Fruit fly (Drosophila melanogaster) whole organism, embryonic: ENCODE measurements around the gene h-cup.

Experiments used
- Bgb ChIP-seq: fragments of 200-800 bp; sonication (Bioruptor generic); IDR thresholded peaks from 2 replicates; pipeline ENCODE4 v1.3.6; 2022; ENCODE audit warnings: missing biosample characterization, missing genetic modification characterization; ENCODE audit not compliant: partially characterized antibody
- C15 ChIP-seq: fragments of 200-800 bp; sonication (Bioruptor generic); IDR thresholded peaks from 3 replicates; pipeline ENCODE4 v1.3.6; 2022; ENCODE audit warnings: missing biosample characterization, missing genetic modification characterization
- CG10654 ChIP-seq: fragments of 200-800 bp; sonication (Bioruptor generic); optimal IDR thresholded peaks from 2 replicates; lab custom pipeline; 2016; ENCODE audit warnings: missing biosample characterization, missing genetic modification characterization
- CG11247 ChIP-seq: fragments of 200-800 bp; sonication (Bioruptor generic); IDR thresholded peaks from 2 replicates; pipeline ENCODE4 v1.3.6; 2022; ENCODE audit warnings: missing biosample characterization, missing genetic modification characterization
- CG11723 ChIP-seq: fragments of 200-800 bp; sonication (Bioruptor generic); optimal IDR thresholded peaks from 2 replicates; lab custom pipeline; 2017; ENCODE audit warnings: missing biosample characterization, mild to moderate bottlenecking, missing genetic modification characterization
- CG12219 ChIP-seq: fragments of 200-800 bp; sonication (Bioruptor generic); optimal IDR thresholded peaks from 3 replicates; lab custom pipeline; 2018; ENCODE audit warnings: missing biosample characterization, mild to moderate bottlenecking, missing genetic modification characterization
- CG14014 ChIP-seq: fragments of 200-800 bp; sonication (Bioruptor generic); IDR thresholded peaks from 2 replicates; pipeline ENCODE4 v1.3.6; 2022; ENCODE audit warnings: missing biosample characterization, missing genetic modification characterization
- CG15269 ChIP-seq: fragments of 200-800 bp; sonication (Bioruptor generic); optimal IDR thresholded peaks from 2 replicates; lab custom pipeline; 2018; ENCODE audit warnings: missing biosample characterization, mild to moderate bottlenecking, missing genetic modification characterization, moderate library complexity
- CG16863 ChIP-seq: fragments of 200-800 bp; sonication (Bioruptor generic); optimal IDR thresholded peaks from 3 replicates; lab custom pipeline; 2016; ENCODE audit warnings: missing biosample characterization, missing genetic modification characterization
- CG2199 ChIP-seq: fragments of 200-800 bp; sonication (Bioruptor generic); IDR thresholded peaks from 3 replicates; pipeline ENCODE4 v1.3.6; 2022; ENCODE audit warnings: missing biosample characterization, missing genetic modification characterization
- CG31224 ChIP-seq: fragments of 200-800 bp; sonication (Bioruptor generic); IDR thresholded peaks from 2 replicates; pipeline ENCODE4 v1.3.6; 2022; ENCODE audit warnings: missing biosample characterization, missing genetic modification characterization
- CG3726 ChIP-seq: fragments of 200-800 bp; sonication (Bioruptor generic); IDR thresholded peaks from 3 replicates; pipeline ENCODE4, ENCODE4 v1.3.6; 2022; ENCODE audit warnings: missing biosample characterization, missing genetic modification characterization
- CG4404 ChIP-seq: fragments of 200-800 bp; sonication (Bioruptor generic); IDR thresholded peaks from 2 replicates; pipeline ENCODE4 v1.3.6; 2022; ENCODE audit warnings: missing biosample characterization, missing genetic modification characterization
- CG6272 ChIP-seq: fragments of 200-800 bp; sonication (Bioruptor generic); IDR thresholded peaks from 2 replicates; pipeline ENCODE4 v1.3.6; 2022; ENCODE audit warnings: missing biosample characterization, missing genetic modification characterization
- CG6654 ChIP-seq: fragments of 200-800 bp; sonication (Bioruptor generic); optimal IDR thresholded peaks from 2 replicates; lab custom pipeline; 2017; ENCODE audit warnings: missing biosample characterization, mild to moderate bottlenecking, missing genetic modification characterization
- CG7745 ChIP-seq: fragments of 200-800 bp; sonication (Bioruptor generic); optimal IDR thresholded peaks from 2 replicates; lab custom pipeline; 2018; ENCODE audit warnings: missing biosample characterization, mild to moderate bottlenecking, missing genetic modification characterization, moderate library complexity
- CG7786 ChIP-seq: fragments of 200-800 bp; sonication (Bioruptor generic); optimal IDR thresholded peaks from 2 replicates; lab custom pipeline; 2016; ENCODE audit warnings: missing biosample characterization, missing genetic modification characterization
- CG8478 ChIP-seq: fragments of >200 bp; optimal IDR thresholded peaks from 2 replicates; lab custom pipeline; 2018
- CG8944 ChIP-seq: fragments of 200-800 bp; sonication (Bioruptor generic); optimal IDR thresholded peaks from 3 replicates; lab custom pipeline; 2016; ENCODE audit warnings: missing biosample characterization, missing genetic modification characterization
- Doc3 ChIP-seq: fragments of 200-800 bp; sonication (Bioruptor generic); IDR thresholded peaks from 3 replicates; pipeline ENCODE4 v1.3.6; 2022; ENCODE audit warnings: missing biosample characterization, missing genetic modification characterization; ENCODE audit not compliant: partially characterized antibody
- Dp ChIP-seq: fragments of 200-800 bp; sonication (Bioruptor generic); optimal IDR thresholded peaks from 2 replicates; lab custom pipeline; 2018; ENCODE audit warnings: missing biosample characterization, mild to moderate bottlenecking, missing genetic modification characterization, moderate library complexity
- Fer2 ChIP-seq: fragments of 200-800 bp; sonication (Bioruptor generic); optimal IDR thresholded peaks from 2 replicates; lab custom pipeline; 2018; ENCODE audit warnings: missing biosample characterization, mild to moderate bottlenecking, missing genetic modification characterization, moderate library complexity
- Gsc ChIP-seq: fragments of 200-800 bp; sonication (Bioruptor generic); IDR thresholded peaks from 2 replicates; pipeline ENCODE4 v1.3.6; 2022; ENCODE audit warnings: missing biosample characterization, missing genetic modification characterization
- Hey ChIP-seq: fragments of 200-800 bp; sonication (Bioruptor generic); optimal IDR thresholded peaks from 3 replicates; lab custom pipeline; 2018; ENCODE audit warnings: missing biosample characterization, mild to moderate bottlenecking, missing genetic modification characterization
- Hmx ChIP-seq: fragments of 200-800 bp; sonication (Bioruptor generic); optimal IDR thresholded peaks from 2 replicates; lab custom pipeline; 2016; ENCODE audit warnings: missing biosample characterization, missing genetic modification characterization
- Hr51 ChIP-seq, 2 experiments: fragments of 200-800 bp; sonication (Bioruptor generic); optimal IDR thresholded peaks; 2 replicates in 1 of 2; 3 replicates in 1 of 2; lab custom pipeline; 2016 to 2018; ENCODE audit warnings: missing biosample characterization in 2 of 2, missing genetic modification characterization in 2 of 2, mild to moderate bottlenecking in 1 of 2, moderate library complexity in 1 of 2
- Hsf ChIP-seq: fragments of 200-800 bp; sonication (Bioruptor generic); optimal IDR thresholded peaks from 3 replicates; lab custom pipeline; 2016; ENCODE audit warnings: missing biosample characterization, missing genetic modification characterization
- Mes4 ChIP-seq: fragments of 200-800 bp; sonication (Bioruptor generic); optimal IDR thresholded peaks from 2 replicates; lab custom pipeline; 2016; ENCODE audit warnings: missing biosample characterization, missing genetic modification characterization
- Nf-YB ChIP-seq: fragments of 200-800 bp; sonication (Bioruptor generic); optimal IDR thresholded peaks from 3 replicates; lab custom pipeline; 2019; ENCODE audit warnings: missing biosample characterization, mild to moderate bottlenecking, missing genetic modification characterization, moderate library complexity
- Nf-YC ChIP-seq: fragments of 200-800 bp; optimal IDR thresholded peaks from 3 replicates; lab custom pipeline; 2019; ENCODE audit warnings: missing biosample characterization, mild to moderate bottlenecking, missing genetic modification characterization, moderate library complexity
- Ptx1 ChIP-seq: fragments of 200-800 bp; sonication (Bioruptor generic); IDR thresholded peaks from 2 replicates; pipeline ENCODE4 v1.3.6; 2022; ENCODE audit warnings: missing biosample characterization, missing genetic modification characterization
- Spps ChIP-seq: fragments of 200-800 bp; sonication (Bioruptor generic); optimal IDR thresholded peaks from 2 replicates; lab custom pipeline; 2018; ENCODE audit warnings: missing biosample characterization, mild to moderate bottlenecking, missing genetic modification characterization
- Usf ChIP-seq: fragments of 200-800 bp; sonication (Bioruptor generic); optimal IDR thresholded peaks from 2 replicates; lab custom pipeline; 2017; ENCODE audit warnings: missing genotype, missing biosample characterization, missing genetic modification characterization
- abd-A ChIP-seq: fragments of 200-800 bp; sonication (Bioruptor generic); optimal IDR thresholded peaks from 3 replicates; lab custom pipeline; 2019; ENCODE audit warnings: missing biosample characterization, mild to moderate bottlenecking, missing genetic modification characterization, moderate library complexity
- aop ChIP-seq: fragments of 200-800 bp; sonication (Bioruptor generic); IDR thresholded peaks from 2 replicates; pipeline ENCODE4 v1.3.6; 2022; ENCODE audit warnings: missing biosample characterization, missing genetic modification characterization
- ap ChIP-seq: fragments of 200-800 bp; sonication (Bioruptor generic); IDR thresholded peaks from 2 replicates; pipeline ENCODE4 v1.3.6; 2022; ENCODE audit warnings: missing biosample characterization, missing genetic modification characterization
- cas ChIP-seq: fragments of 200-800 bp; sonication (Bioruptor generic); IDR thresholded peaks from 2 replicates; pipeline ENCODE4 v1.3.6; 2022; ENCODE audit warnings: missing biosample characterization, missing genetic modification characterization
- cg ChIP-seq: fragments of 200-800 bp; sonication (Bioruptor generic); optimal IDR thresholded peaks from 3 replicates; lab custom pipeline; 2019; ENCODE audit warnings: missing biosample characterization, mild to moderate bottlenecking, missing genetic modification characterization, moderate library complexity
- da ChIP-seq: fragments of 200-800 bp; sonication (Bioruptor generic); optimal IDR thresholded peaks from 2 replicates; lab custom pipeline; 2016; ENCODE audit warnings: missing biosample characterization, missing genetic modification characterization
- ems ChIP-seq: fragments of 200-800 bp; sonication (Bioruptor generic); optimal IDR thresholded peaks from 3 replicates; lab custom pipeline; 2016; ENCODE audit warnings: missing biosample characterization, missing genetic modification characterization
- fd3F ChIP-seq: fragments of 200-800 bp; sonication (Bioruptor generic); optimal IDR thresholded peaks from 2 replicates; lab custom pipeline; 2018; ENCODE audit warnings: missing biosample characterization, mild to moderate bottlenecking, missing genetic modification characterization, moderate library complexity
- gem ChIP-seq: fragments of 200-800 bp; sonication (Bioruptor generic); optimal IDR thresholded peaks from 2 replicates; lab custom pipeline; 2019; ENCODE audit warnings: missing biosample characterization, mild to moderate bottlenecking, missing genetic modification characterization, moderate library complexity
- nmo ChIP-seq: fragments of 200-800 bp; sonication (Bioruptor generic); optimal IDR thresholded peaks from 2 replicates; lab custom pipeline; 2018; ENCODE audit warnings: missing biosample characterization, mild to moderate bottlenecking, missing genetic modification characterization, moderate library complexity
- oc ChIP-seq: fragments of 200-800 bp; sonication (Bioruptor generic); optimal IDR thresholded peaks from 2 replicates; lab custom pipeline; 2018; ENCODE audit warnings: missing biosample characterization, mild to moderate bottlenecking, missing genetic modification characterization, moderate library complexity
- pum ChIP-seq: fragments of 200-800 bp; sonication (Bioruptor generic); optimal IDR thresholded peaks from 2 replicates; lab custom pipeline; 2016; ENCODE audit warnings: missing biosample characterization, missing genetic modification characterization
- sc ChIP-seq, 3 experiments: fragments of >200 bp in 2 of 3; fragments of 200-800 bp in 1 of 3; sonication (Bioruptor generic) in 1 of 3; optimal IDR thresholded peaks; 2 replicates in 2 of 3; 3 replicates in 1 of 3; lab custom pipeline; 2017; ENCODE audit warnings: mild to moderate bottlenecking in 1 of 3, missing biosample characterization in 1 of 3, missing genetic modification characterization in 1 of 3, missing genetic modification reagents in 1 of 3
- slou ChIP-seq: fragments of 200-800 bp; sonication (Bioruptor generic); optimal IDR thresholded peaks from 3 replicates; lab custom pipeline; 2016; ENCODE audit warnings: missing biosample characterization, missing genetic modification characterization
- tna ChIP-seq: fragments of 200-800 bp; sonication (Bioruptor generic); IDR thresholded peaks from 2 replicates; pipeline ENCODE4 v1.3.6; 2022; ENCODE audit warnings: missing biosample characterization, missing genetic modification characterization; ENCODE audit not compliant: partially characterized antibody
- tup ChIP-seq: fragments of 200-800 bp; sonication (Bioruptor generic); optimal IDR thresholded peaks from 2 replicates; lab custom pipeline; 2016; ENCODE audit warnings: missing biosample characterization, mild to moderate bottlenecking, missing genetic modification characterization, moderate library complexity
- wdn ChIP-seq: fragments of 200-800 bp; sonication (Bioruptor generic); IDR thresholded peaks from 2 replicates; pipeline ENCODE4 v1.3.6; 2022; ENCODE audit warnings: missing biosample characterization, missing genetic modification characterization
- zen2 ChIP-seq: fragments of 200-800 bp; sonication (Bioruptor generic); IDR thresholded peaks from 3 replicates; pipeline ENCODE4 v1.3.6; 2022; ENCODE audit warnings: missing biosample characterization, missing genetic modification characterization; ENCODE audit not compliant: partially characterized antibody

Gene h-cup

DNA sequence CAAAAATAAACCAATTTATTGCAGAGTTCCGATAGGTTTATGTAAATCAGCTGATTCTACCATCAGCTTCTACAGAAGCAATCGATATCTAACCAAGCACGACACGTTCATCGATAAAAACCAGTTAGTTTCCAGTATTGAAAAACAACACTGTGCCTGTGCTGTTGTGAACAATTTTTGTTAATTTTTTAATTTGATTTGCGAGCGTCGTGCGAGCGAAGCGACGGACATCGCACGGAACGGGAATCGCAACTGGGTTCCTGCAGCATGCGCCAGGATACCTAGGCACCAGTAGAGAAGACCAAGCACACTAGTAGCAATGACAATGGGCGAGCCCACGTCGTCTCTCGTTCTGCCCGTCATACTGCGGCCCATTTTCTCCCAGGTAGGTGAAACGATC, 10.9 kb downstream of the h-cup start, which contains the start of the genes Ccm3 and CG6136 (continued):
- 0 out of 2 replicates have a peak, but pooled peaks have one; percentile 10 for TF ChIP-seq CG6272
- TF ChIP-seq Ptx1 (GFP tag; lab: Robert Waterston, UW): no peak
- no peak for TF ChIP-seq fd3F (GFP tag; lab: Kevin White, UChicago)
- peak; percentile 46 for TF ChIP-seq Nf-YC
- no peak for TF ChIP-seq sc (optimal IDR thresholded peaks at IDR 0.05; lab: Kevin White, UChicago)
- no peak for TF ChIP-seq sc (GFP tag; optimal IDR thresholded peaks at IDR 0.05; lab: Kevin White, UChicago)
- TF ChIP-seq ems (GFP tag; lab: Kevin White, UChicago): no peak
- peak; percentile 89 for TF ChIP-seq tna (GFP tag; lab: Robert Waterston, UW)
- TF ChIP-seq Fer2: no peak
- TF ChIP-seq pum (GFP tag; lab: Kevin White, UChicago): no peak
- no peak for TF ChIP-seq Nf-YB (GFP tag; lab: Kevin White, UChicago)
- TF ChIP-seq CG8944 (GFP tag; lab: Kevin White, UChicago): no peak
- peak; percentile 52 for TF ChIP-seq Dp (GFP tag; lab: Kevin White, UChicago)
- TF ChIP-seq Doc3 (GFP tag; lab: Robert Waterston, UW): peak; percentile 82
- TF ChIP-seq ap (GFP tag; lab: Robert Waterston, UW): no peak
- no peak; the same call in 1 of the 2 replicates for TF ChIP-seq wdn (GFP tag; lab: Robert Waterston, UW)
- TF ChIP-seq Hsf: peak; percentile 35
- TF ChIP-seq CG4404 (GFP tag; lab: Robert Waterston, UW): peak; percentile 25; the same call in 1 of the 2 replicates
- peak in 1 of 2 experiments; percentile 23 for TF ChIP-seq Hr51 (GFP tag; optimal IDR thresholded peaks at IDR 0.05; lab: Kevin White, UChicago)
- no peak for TF ChIP-seq CG12219 (GFP tag; lab: Kevin White, UChicago)
- TF ChIP-seq CG8478 (lab: Kevin White, UChicago): no peak
- TF ChIP-seq CG7745 (tag; lab: Kevin White, UChicago): no peak
- TF ChIP-seq cas (GFP tag; lab: Robert Waterston, UW): no peak
- no peak for TF ChIP-seq C15 (GFP tag; lab: Robert Waterston, UW)
- TF ChIP-seq zen2 (GFP tag; lab: Robert Waterston, UW): peak; percentile 93
- no peak for TF ChIP-seq cg (GFP tag; lab: Kevin White, UChicago)
- TF ChIP-seq CG11247: peak; percentile 44; the same call in 1 of the 2 replicates
- TF ChIP-seq Gsc (GFP tag; lab: Robert Waterston, UW): no peak
- peak; percentile 65; the same call in 1 of the 2 replicates for TF ChIP-seq CG14014 (GFP tag; lab: Robert Waterston, UW)
- no peak for TF ChIP-seq aop (GFP tag; lab: Robert Waterston, UW)
- no peak for TF ChIP-seq CG2199
- no peak for TF ChIP-seq CG3726
- no peak for TF ChIP-seq slou (GFP tag; lab: Kevin White, UChicago)
- TF ChIP-seq nmo (GFP tag; lab: Kevin White, UChicago): peak; percentile 43
- no peak for TF ChIP-seq Hmx (GFP tag; lab: Kevin White, UChicago)
- peak; percentile 21 for TF ChIP-seq CG10654 (GFP tag; lab: Kevin White, UChicago)
- no peak for TF ChIP-seq CG11723 (GFP tag; lab: Kevin White, UChicago)
- TF ChIP-seq CG7786 (GFP tag; lab: Kevin White, UChicago): peak; percentile 62
- no peak for TF ChIP-seq tup (GFP tag; lab: Kevin White, UChicago)
- TF ChIP-seq Mes4 (GFP tag; lab: Kevin White, UChicago): no peak
- no peak for TF ChIP-seq Usf (GFP tag; lab: Kevin White, UChicago)
- TF ChIP-seq gem (tag; lab: Kevin White, UChicago): no peak
- TF ChIP-seq Bgb (GFP tag; lab: Robert Waterston, UW): peak; percentile 96
- TF ChIP-seq CG6654 (GFP tag; lab: Kevin White, UChicago): no peak
- no peak for TF ChIP-seq Hey (tag; lab: Kevin White, UChicago)
- no peak for TF ChIP-seq CG15269 (tag; lab: Kevin White, UChicago)
- no peak for TF ChIP-seq Spps (tag; lab: Kevin White, UChicago)
- no peak for TF ChIP-seq CG31224
- TF ChIP-seq CG16863 (GFP tag; lab: Kevin White, UChicago): no peak
- TF ChIP-seq oc (tag; lab: Kevin White, UChicago): no peak
- no peak for TF ChIP-seq abd-A
- no peak for TF ChIP-seq da (GFP tag; lab: Kevin White, UChicago)
